Fruit fly (Drosophila melanogaster) whole organism, embryonic: Measurements from ENCODE around the gene Sfp78E.

Source experiments
- CG10209 ChIP-seq: fragments of 200-800 bp; sonication (Bioruptor generic); optimal IDR thresholded peaks from 3 replicates; lab custom pipeline; 2017; ENCODE audit warnings: missing biosample characterization, mild to moderate bottlenecking, missing genetic modification characterization, missing genetic modification reagents
- CG1024 ChIP-seq: fragments of 200-800 bp; sonication (Bioruptor generic); IDR thresholded peaks from 2 replicates; pipeline ENCODE4 v1.3.6; 2022; ENCODE audit warnings: missing biosample characterization, missing genetic modification characterization
- CG10267 ChIP-seq: fragments of 200-800 bp; sonication (Bioruptor generic); optimal IDR thresholded peaks from 2 replicates; lab custom pipeline; 2018; ENCODE audit warnings: missing biosample characterization, mild to moderate bottlenecking, missing genetic modification characterization, moderate library complexity
- CG10462 ChIP-seq: fragments of 200-800 bp; sonication (Bioruptor generic); optimal IDR thresholded peaks from 2 replicates; lab custom pipeline; 2016; ENCODE audit warnings: missing biosample characterization, missing genetic modification characterization
- CG10959 ChIP-seq: fragments of 200-800 bp; sonication (Bioruptor generic); IDR thresholded peaks from 2 replicates; pipeline ENCODE4 v1.3.6; 2022; ENCODE audit warnings: missing biosample characterization, missing genetic modification characterization
- CG11093 ChIP-seq: fragments of 200-800 bp; sonication (Bioruptor generic); IDR thresholded peaks from 3 replicates; pipeline ENCODE4 v1.3.6; 2022; ENCODE audit warnings: missing biosample characterization, missing genetic modification characterization
- CG12659 ChIP-seq: fragments of 200-800 bp; sonication (Bioruptor generic); optimal IDR thresholded peaks from 3 replicates; lab custom pipeline; 2017; ENCODE audit warnings: mild to moderate bottlenecking, missing biosample characterization, missing genetic modification reagents, missing genetic modification characterization
- CG12769 ChIP-seq: fragments of 200-800 bp; sonication (Bioruptor generic); optimal IDR thresholded peaks from 2 replicates; lab custom pipeline; 2019; ENCODE audit warnings: missing biosample characterization, mild to moderate bottlenecking, missing genetic modification characterization, moderate library complexity
- CG13624 ChIP-seq: fragments of 200-800 bp; sonication (Bioruptor generic); optimal IDR thresholded peaks from 2 replicates; lab custom pipeline; 2016; ENCODE audit warnings: missing biosample characterization, missing genetic modification characterization
- CG13894 ChIP-seq: fragments of 200-800 bp; sonication (Bioruptor generic); optimal IDR thresholded peaks from 3 replicates; lab custom pipeline; 2018; ENCODE audit warnings: missing biosample characterization, mild to moderate bottlenecking, missing genetic modification characterization, moderate library complexity
- CG17912 ChIP-seq: fragments of 200-800 bp; sonication (Bioruptor generic); optimal IDR thresholded peaks from 2 replicates; lab custom pipeline; 2018; ENCODE audit warnings: missing biosample characterization, mild to moderate bottlenecking, missing genetic modification characterization
- CG18764 ChIP-seq: fragments of 200-800 bp; sonication (Bioruptor generic); optimal IDR thresholded peaks from 3 replicates; lab custom pipeline; 2016; ENCODE audit warnings: missing biosample characterization, missing genetic modification characterization
- CG2712 ChIP-seq: fragments of 200-800 bp; optimal IDR thresholded peaks from 3 replicates; lab custom pipeline; 2019; ENCODE audit warnings: missing biosample characterization, mild to moderate bottlenecking, missing genetic modification characterization, moderate library complexity
- CG30020 ChIP-seq: fragments of 200-800 bp; optimal IDR thresholded peaks from 2 replicates; lab custom pipeline; 2019; ENCODE audit warnings: missing biosample characterization, mild to moderate bottlenecking, missing genetic modification characterization, moderate library complexity
- CG31365 ChIP-seq: fragments of 200-800 bp; sonication (Bioruptor generic); optimal IDR thresholded peaks from 2 replicates; lab custom pipeline; 2018; ENCODE audit warnings: missing biosample characterization, mild to moderate bottlenecking, missing genetic modification characterization
- CG33213 ChIP-seq: fragments of 200-800 bp; sonication (Bioruptor generic); optimal IDR thresholded peaks from 3 replicates; lab custom pipeline; 2016; ENCODE audit warnings: missing biosample characterization, missing genetic modification characterization
- CG6765 ChIP-seq: fragments of 200-800 bp; sonication (Bioruptor generic); optimal IDR thresholded peaks from 3 replicates; lab custom pipeline; 2017; ENCODE audit warnings: missing biosample characterization, mild to moderate bottlenecking, missing genetic modification characterization
- CG7556 ChIP-seq: fragments of 200-800 bp; sonication (Bioruptor generic); optimal IDR thresholded peaks from 2 replicates; lab custom pipeline; 2017; ENCODE audit warnings: missing biosample characterization, mild to moderate bottlenecking, missing genetic modification characterization
- CG9876 ChIP-seq: fragments of 200-800 bp; sonication (Bioruptor generic); optimal IDR thresholded peaks from 2 replicates; lab custom pipeline; 2016; ENCODE audit warnings: missing biosample characterization, missing genetic modification characterization
- CkIIα-i1 ChIP-seq: fragments of 200-800 bp; sonication (Bioruptor generic); IDR thresholded peaks from 2 replicates; pipeline ENCODE4 v1.3.6; 2022; ENCODE audit warnings: missing biosample characterization, missing genetic modification characterization
- ERR ChIP-seq: fragments of 200-800 bp; sonication (Bioruptor generic); optimal IDR thresholded peaks from 2 replicates; lab custom pipeline; 2016; ENCODE audit warnings: missing biosample characterization, missing genetic modification characterization
- Hmx ChIP-seq: fragments of 200-800 bp; sonication (Bioruptor generic); optimal IDR thresholded peaks from 2 replicates; lab custom pipeline; 2016; ENCODE audit warnings: missing biosample characterization, missing genetic modification characterization
- Optix ChIP-seq: fragments of 200-800 bp; sonication (Bioruptor generic); IDR thresholded peaks from 3 replicates; pipeline ENCODE4 v1.3.6; 2022; ENCODE audit warnings: missing biosample characterization, missing genetic modification characterization
- Ptx1 ChIP-seq: fragments of 200-800 bp; sonication (Bioruptor generic); IDR thresholded peaks from 2 replicates; pipeline ENCODE4 v1.3.6; 2022; ENCODE audit warnings: missing biosample characterization, missing genetic modification characterization
- Sin3A ChIP-seq: fragments of >200 bp; optimal IDR thresholded peaks from 2 replicates; lab custom pipeline; 2018
- Xbp1 ChIP-seq: fragments of 200-800 bp; sonication (Bioruptor generic); optimal IDR thresholded peaks from 3 replicates; lab custom pipeline; 2016; ENCODE audit warnings: missing biosample characterization, mild to moderate bottlenecking, missing genetic modification characterization
- al ChIP-seq: fragments of 200-800 bp; sonication (Bioruptor generic); IDR thresholded peaks from 2 replicates; pipeline ENCODE4 v1.3.6; 2022; ENCODE audit warnings: missing biosample characterization, missing genetic modification characterization
- ap ChIP-seq: fragments of 200-800 bp; sonication (Bioruptor generic); IDR thresholded peaks from 2 replicates; pipeline ENCODE4 v1.3.6; 2022; ENCODE audit warnings: missing biosample characterization, missing genetic modification characterization
- ara ChIP-seq: fragments of 200-800 bp; sonication (Bioruptor generic); IDR thresholded peaks from 2 replicates; pipeline ENCODE4 v1.3.6; 2022; ENCODE audit warnings: missing biosample characterization, missing genetic modification characterization
- bsh ChIP-seq, 2 experiments: fragments of 200-800 bp; sonication (Bioruptor generic); optimal IDR thresholded peaks; 2 replicates each; lab custom pipeline; 2017 to 2018; ENCODE audit warnings: mild to moderate bottlenecking in 2 of 2, missing biosample characterization in 2 of 2, missing genetic modification characterization in 2 of 2, moderate library complexity in 1 of 2
- chn ChIP-seq: fragments of 200-800 bp; sonication (Bioruptor generic); optimal IDR thresholded peaks from 2 replicates; lab custom pipeline; 2016; ENCODE audit warnings: missing biosample characterization, missing genetic modification characterization
- crc ChIP-seq: fragments of 200-800 bp; sonication (Bioruptor generic); optimal IDR thresholded peaks from 2 replicates; lab custom pipeline; 2016; ENCODE audit warnings: missing biosample characterization, missing genetic modification characterization
- crol ChIP-seq: fragments of 200-800 bp; sonication (Bioruptor generic); IDR thresholded peaks from 2 replicates; pipeline ENCODE4 v1.3.6; 2022; ENCODE audit warnings: missing biosample characterization, missing genetic modification characterization
- eve ChIP-seq, 2 experiments: fragments of >200 bp; optimal IDR thresholded peaks; 2 replicates each; lab custom pipeline; 2017; ENCODE audit warnings: missing biosample characterization in 2 of 2, missing genetic modification characterization in 2 of 2
- gsb ChIP-seq: fragments of 200-800 bp; sonication (Bioruptor generic); IDR thresholded peaks from 2 replicates; pipeline ENCODE4 v1.3.6; 2022; ENCODE audit warnings: missing biosample characterization, missing genetic modification characterization
- jumu ChIP-seq: fragments of 200-800 bp; sonication (Bioruptor generic); optimal IDR thresholded peaks from 3 replicates; lab custom pipeline; 2016; ENCODE audit warnings: missing biosample characterization, missing genetic modification characterization
- luna ChIP-seq: fragments of 200-800 bp; sonication (Bioruptor generic); optimal IDR thresholded peaks from 2 replicates; lab custom pipeline; 2016; ENCODE audit warnings: missing biosample characterization, missing genetic modification characterization
- peb ChIP-seq: fragments of 200-800 bp; sonication (Bioruptor generic); IDR thresholded peaks from 2 replicates; pipeline ENCODE4 v1.3.6; 2022; ENCODE audit warnings: missing biosample characterization, missing genetic modification characterization
- sens ChIP-seq: fragments of 200-800 bp; sonication (Bioruptor generic); peaks from one replicate; lab custom pipeline; 2016; ENCODE audit warnings: missing biosample characterization, missing genetic modification characterization
- shn ChIP-seq: fragments of 200-800 bp; sonication (Bioruptor generic); optimal IDR thresholded peaks from 3 replicates; lab custom pipeline; 2016; ENCODE audit warnings: missing biosample characterization, missing genetic modification characterization
- stc ChIP-seq: fragments of 200-800 bp; sonication (Bioruptor generic); IDR thresholded peaks from 2 replicates; pipeline ENCODE4 v1.3.6; 2022; ENCODE audit warnings: missing biosample characterization, missing genetic modification characterization
- twi ChIP-seq: fragments of 200-800 bp; optimal IDR thresholded peaks from 2 replicates; lab custom pipeline; 2019; ENCODE audit warnings: missing biosample characterization, mild to moderate bottlenecking, missing genetic modification characterization, moderate library complexity
- z ChIP-seq: fragments of 200-800 bp; sonication (Bioruptor generic); IDR thresholded peaks from 3 replicates; pipeline ENCODE4 v1.3.6; 2022; ENCODE audit warnings: missing biosample characterization, missing genetic modification characterization

Sfp78E gene

dm6 chr3L:21679687-21680086 is 4.2 kb downstream of the Sfp78E start, which contains the start of the genes Als2 and CG11248 (continued):
- TF ChIP-seq CG12769 (tag; lab: Kevin White, UChicago) (no peak), CkIIα-i1 (GFP tag; lab: Robert Waterston, UW) (no peak), ERR (GFP tag; lab: Kevin White, UChicago) (peak; percentile 18)

dm6 chr3L:21671839-21672238 is 12.0 kb downstream of the Sfp78E start, which contains the start of gene CG11249:
CG11249 (plus strand) TSS chr3L:21672139.
- TF ChIP-seq eve (GFP tag; optimal IDR thresholded peaks at IDR 0.05; lab: Kevin White, UChicago) (no peak), gsb (GFP tag; lab: Robert Waterston, UW) (no peak)

- TF ChIP-seq CG10267 (tag; lab: Kevin White, UChicago) (no peak), CG12769 (tag; lab: Kevin White, UChicago) (peak; percentile 95), CG1024 (GFP tag; lab: Robert Waterston, UW) (0 out of 2 replicates have a peak, but pooled peaks have one; percentile 6), peb (GFP tag; lab: Robert Waterston, UW) (0 out of 2 replicates have a peak, but pooled peaks have one; percentile 11), bsh (GFP tag; optimal IDR thresholded peaks at IDR 0.05; lab: Kevin White, UChicago) (no peak), crol (GFP tag; lab: Robert Waterston, UW) (peak; percentile 13; the same call in 1 of the 2 replicates), ara (GFP tag; lab: Robert Waterston, UW) (0 out of 2 replicates have a peak, but pooled peaks have one; percentile 9)
These were observed 16.3 kb downstream of the Sfp78E start for dm6 chr3L:21667530-21667929.

dm6 chr3L:21666880-21667279 is 17.0 kb downstream of the Sfp78E start, which contains the start of gene Cpr78E:
Cpr78E (minus strand) TSS chr3L:21666980.
- TF ChIP-seq CG10959 (GFP tag; lab: Robert Waterston, UW) (no peak), ERR (GFP tag; lab: Kevin White, UChicago) (no peak)

dm6 chr3L:21652768-21653167 is 31.1 kb downstream of the Sfp78E start:
- TF ChIP-seq CG10462 (GFP tag; lab: Kevin White, UChicago) (peak; percentile 62), gsb (GFP tag; lab: Robert Waterston, UW) (no peak), CG10959 (GFP tag; lab: Robert Waterston, UW) (peak; percentile 69), chn (GFP tag; lab: Kevin White, UChicago) (peak; percentile 54), CG31365 (tag; lab: Kevin White, UChicago) (peak; percentile 45), stc (peak; percentile 24; the same call in 1 of the 2 replicates), CG13624 (GFP tag; lab: Kevin White, UChicago) (no peak), ap (GFP tag; lab: Robert Waterston, UW) (peak; percentile 15; the same call in 1 of the 2 replicates), CG6765 (GFP tag; lab: Kevin White, UChicago) (no peak), Hmx (GFP tag; lab: Kevin White, UChicago) (no peak), crc (GFP tag; lab: Kevin White, UChicago) (no peak), al (GFP tag; lab: Robert Waterston, UW) (no peak), Xbp1 (GFP tag; lab: Kevin White, UChicago) (peak; percentile 92), CG18764 (GFP tag; lab: Kevin White, UChicago) (peak; percentile 62), sens (GFP tag; lab: Kevin White, UChicago) (peak; percentile 89), twi (tag; lab: Kevin White, UChicago) (peak; percentile 59), z (GFP tag; lab: Robert Waterston, UW) (no peak), CG30020 (tag; lab: Kevin White, UChicago) (no peak), Sin3A (lab: Kevin White, UChicago) (no peak), CG33213 (GFP tag; lab: Kevin White, UChicago) (peak; percentile 77), CG17912 (peak; percentile 50), Optix (GFP tag; lab: Robert Waterston, UW) (peak; percentile 65), CG10209 (GFP tag; lab: Kevin White, UChicago) (peak; percentile 46), CG11093 (GFP tag; lab: Robert Waterston, UW) (no peak), CG9876 (GFP tag; lab: Kevin White, UChicago) (peak; percentile 73), CkIIα-i1 (GFP tag; lab: Robert Waterston, UW) (no peak), CG7556 (GFP tag; lab: Kevin White, UChicago) (peak; percentile 19), shn (GFP tag; lab: Kevin White, UChicago) (peak; percentile 58), CG12659 (GFP tag; lab: Kevin White, UChicago) (peak; percentile 66), luna (no peak), jumu (GFP tag; lab: Kevin White, UChicago) (peak; percentile 56), Ptx1 (GFP tag; lab: Robert Waterston, UW) (peak; percentile 82), CG13894 (tag; lab: Kevin White, UChicago) (peak; percentile 57), CG2712 (peak; percentile 79), ara (GFP tag; lab: Robert Waterston, UW) (no peak)
